Fruit fly (Drosophila melanogaster) whole organism, embryonic: Measurements from ENCODE around the gene Lcp65Ac.

Experiments used
- Antp ChIP-seq: fragments of 200-800 bp; sonication (Bioruptor generic); optimal IDR thresholded peaks from 3 replicates; lab custom pipeline; 2016; ENCODE audit warnings: missing biosample characterization, missing genetic modification characterization
- BEAF-32 ChIP-seq: fragments of 200-800 bp; sonication (Bioruptor generic); optimal IDR thresholded peaks from 3 replicates; lab custom pipeline; 2017; ENCODE audit warnings: missing biosample characterization, missing genetic modification characterization, mild to moderate bottlenecking, moderate library complexity, missing genetic modification reagents
- CG10209 ChIP-seq: fragments of 200-800 bp; sonication (Bioruptor generic); optimal IDR thresholded peaks from 3 replicates; lab custom pipeline; 2017; ENCODE audit warnings: missing biosample characterization, mild to moderate bottlenecking, missing genetic modification characterization, missing genetic modification reagents
- CG10431 ChIP-seq: fragments of 200-800 bp; sonication (Bioruptor generic); optimal IDR thresholded peaks from 3 replicates; lab custom pipeline; 2018; ENCODE audit warnings: missing biosample characterization, mild to moderate bottlenecking, missing genetic modification characterization
- CG15011 ChIP-seq: fragments of 200-800 bp; sonication (Bioruptor generic); optimal IDR thresholded peaks from 3 replicates; lab custom pipeline; 2018; ENCODE audit warnings: missing biosample characterization, mild to moderate bottlenecking, missing genetic modification characterization
- CG17612 ChIP-seq: fragments of 200-800 bp; sonication (Bioruptor generic); IDR thresholded peaks from 2 replicates; pipeline ENCODE4 v1.3.6; 2022; ENCODE audit warnings: missing biosample characterization, missing genetic modification characterization
- CG18476 ChIP-seq: fragments of 200-800 bp; sonication (Bioruptor generic); optimal IDR thresholded peaks from 2 replicates; lab custom pipeline; 2016; ENCODE audit warnings: missing biosample characterization, mild to moderate bottlenecking, missing genetic modification characterization
- CG2712 ChIP-seq: fragments of 200-800 bp; optimal IDR thresholded peaks from 3 replicates; lab custom pipeline; 2019; ENCODE audit warnings: missing biosample characterization, mild to moderate bottlenecking, missing genetic modification characterization, moderate library complexity
- CG32532 ChIP-seq: fragments of 200-800 bp; sonication (Bioruptor generic); IDR thresholded peaks from 2 replicates; pipeline ENCODE4 v1.3.6; 2022; ENCODE audit warnings: missing biosample characterization, missing genetic modification characterization
- CG33557 ChIP-seq: fragments of 200-800 bp; sonication (Bioruptor generic); optimal IDR thresholded peaks from 2 replicates; lab custom pipeline; 2019; ENCODE audit warnings: missing biosample characterization, mild to moderate bottlenecking, missing genetic modification characterization, moderate library complexity
- CG3407 ChIP-seq: fragments of 200-800 bp; sonication (Bioruptor generic); optimal IDR thresholded peaks from 2 replicates; lab custom pipeline; 2018; ENCODE audit warnings: missing biosample characterization, mild to moderate bottlenecking, missing genetic modification characterization
- CG4282 ChIP-seq: fragments of 200-800 bp; sonication (Bioruptor generic); optimal IDR thresholded peaks from 2 replicates; lab custom pipeline; 2016; ENCODE audit warnings: missing biosample characterization, missing genetic modification characterization
- CG5180 ChIP-seq: fragments of 200-800 bp; sonication (Bioruptor generic); optimal IDR thresholded peaks from 3 replicates; lab custom pipeline; 2017; ENCODE audit warnings: missing biosample characterization, missing genetic modification characterization, mild to moderate bottlenecking, moderate library complexity, missing genetic modification reagents
- CG6765 ChIP-seq: fragments of 200-800 bp; sonication (Bioruptor generic); optimal IDR thresholded peaks from 3 replicates; lab custom pipeline; 2017; ENCODE audit warnings: missing biosample characterization, mild to moderate bottlenecking, missing genetic modification characterization
- CG7271 ChIP-seq: fragments of 200-800 bp; sonication (Bioruptor generic); optimal IDR thresholded peaks from 2 replicates; lab custom pipeline; 2018; ENCODE audit warnings: missing biosample characterization, mild to moderate bottlenecking, missing genetic modification characterization, moderate library complexity
- CG7839 ChIP-seq: fragments of 200-800 bp; sonication (Bioruptor generic); optimal IDR thresholded peaks from 3 replicates; lab custom pipeline; 2018; ENCODE audit warnings: missing biosample characterization, mild to moderate bottlenecking, missing genetic modification characterization, moderate library complexity
- CG8478 ChIP-seq: fragments of >200 bp; optimal IDR thresholded peaks from 2 replicates; lab custom pipeline; 2018
- D19A ChIP-seq: fragments of 200-800 bp; optimal IDR thresholded peaks from 3 replicates; lab custom pipeline; 2019; ENCODE audit warnings: missing biosample characterization, mild to moderate bottlenecking, missing genetic modification characterization, moderate library complexity
- E2f2 ChIP-seq: fragments of 200-800 bp; sonication (Bioruptor generic); IDR thresholded peaks from 2 replicates; pipeline ENCODE4 v1.3.6; 2022; ENCODE audit warnings: missing biosample characterization, missing genetic modification characterization
- Eip74EF ChIP-seq, 2 experiments: fragments of 200-800 bp in 1 of 2; fragments of >200 bp in 1 of 2; sonication (Bioruptor generic) in 1 of 2; optimal IDR thresholded peaks; 2 replicates each; lab custom pipeline; 2017 to 2019; ENCODE audit warnings: missing biosample characterization in 2 of 2, missing genetic modification characterization in 2 of 2, mild to moderate bottlenecking in 1 of 2, moderate library complexity in 1 of 2
- H2.0 ChIP-seq: fragments of 200-800 bp; sonication (Bioruptor generic); IDR thresholded peaks from 2 replicates; pipeline ENCODE4 v1.3.6; 2022; ENCODE audit warnings: missing biosample characterization, missing genetic modification characterization
- HLH4C ChIP-seq: fragments of 200-800 bp; sonication (Bioruptor generic); IDR thresholded peaks from 3 replicates; pipeline ENCODE4 v1.3.6; 2022; ENCODE audit warnings: missing biosample characterization, missing genetic modification characterization; ENCODE audit not compliant: partially characterized antibody
- Hand ChIP-seq: fragments of 200-800 bp; sonication (Bioruptor generic); optimal IDR thresholded peaks from 2 replicates; lab custom pipeline; 2017; ENCODE audit warnings: mild to moderate bottlenecking, missing biosample characterization, missing genetic modification reagents, missing genetic modification characterization
- HmgD ChIP-seq: fragments of 200-800 bp; sonication (Bioruptor generic); optimal IDR thresholded peaks from 3 replicates; lab custom pipeline; 2016; ENCODE audit warnings: missing biosample characterization, missing genetic modification characterization
- MTF-1 ChIP-seq: fragments of 200-800 bp; sonication (Bioruptor generic); optimal IDR thresholded peaks from 2 replicates; lab custom pipeline; 2018; ENCODE audit warnings: missing biosample characterization, mild to moderate bottlenecking, missing genetic modification characterization, borderline replicate concordance
- Mad ChIP-seq: fragments of 200-800 bp; sonication (Bioruptor generic); optimal IDR thresholded peaks from 2 replicates; lab custom pipeline; 2016; ENCODE audit warnings: missing biosample characterization, missing genetic modification characterization
- Mes4 ChIP-seq: fragments of 200-800 bp; sonication (Bioruptor generic); optimal IDR thresholded peaks from 2 replicates; lab custom pipeline; 2016; ENCODE audit warnings: missing biosample characterization, missing genetic modification characterization
- Mrtf ChIP-seq: fragments of 200-800 bp; sonication (Bioruptor generic); IDR thresholded peaks from 3 replicates; pipeline ENCODE4 v1.3.6; 2022; ENCODE audit warnings: missing biosample characterization, missing genetic modification characterization
- Myb ChIP-seq: fragments of 200-800 bp; sonication (Bioruptor generic); optimal IDR thresholded peaks from 2 replicates; lab custom pipeline; 2016; ENCODE audit warnings: missing biosample characterization, missing genetic modification characterization
- Sox100B ChIP-seq: fragments of 200-800 bp; sonication (Bioruptor generic); optimal IDR thresholded peaks from 3 replicates; lab custom pipeline; 2018; ENCODE audit warnings: missing biosample characterization, mild to moderate bottlenecking, missing genetic modification characterization
- TFAM ChIP-seq: fragments of 200-800 bp; sonication (Bioruptor generic); optimal IDR thresholded peaks from 2 replicates; lab custom pipeline; 2017; ENCODE audit warnings: missing biosample characterization, missing genetic modification characterization, inconsistent platforms
- Xrp1 ChIP-seq: fragments of 200-800 bp; sonication (Bioruptor generic); IDR thresholded peaks from 2 replicates; pipeline ENCODE4 v1.3.6; 2022; ENCODE audit warnings: missing biosample characterization, missing genetic modification characterization
- cas ChIP-seq: fragments of 200-800 bp; sonication (Bioruptor generic); IDR thresholded peaks from 2 replicates; pipeline ENCODE4 v1.3.6; 2022; ENCODE audit warnings: missing biosample characterization, missing genetic modification characterization
- ci ChIP-seq: fragments of 200-800 bp; sonication (Bioruptor generic); IDR thresholded peaks from 3 replicates; pipeline ENCODE4 v1.3.6; 2022; ENCODE audit warnings: missing biosample characterization, missing genetic modification characterization
- corto ChIP-seq: fragments of 200-800 bp; sonication (Bioruptor generic); optimal IDR thresholded peaks from 2 replicates; lab custom pipeline; 2016; ENCODE audit warnings: missing biosample characterization, mild to moderate bottlenecking, missing genetic modification characterization, moderate library complexity
- croc ChIP-seq: fragments of 200-800 bp; sonication (Bioruptor generic); conservative IDR thresholded peaks from 3 replicates; pipeline ENCODE4 v1.3.6; 2022; ENCODE audit warnings: missing biosample characterization, missing genetic modification characterization
- disco-r ChIP-seq: fragments of 200-800 bp; sonication (Bioruptor generic); optimal IDR thresholded peaks from 2 replicates; lab custom pipeline; 2016; ENCODE audit warnings: missing biosample characterization, missing genetic modification characterization
- dysf ChIP-seq: fragments of 200-800 bp; sonication (Bioruptor generic); IDR thresholded peaks from 3 replicates; pipeline ENCODE4 v1.3.6; 2022; ENCODE audit warnings: missing biosample characterization, missing genetic modification characterization
- fd96Cb ChIP-seq: fragments of 200-800 bp; sonication (Bioruptor generic); optimal IDR thresholded peaks from 2 replicates; lab custom pipeline; 2018; ENCODE audit warnings: missing biosample characterization, mild to moderate bottlenecking, missing genetic modification characterization, moderate library complexity
- gfzf ChIP-seq: fragments of 200-800 bp; sonication (Bioruptor generic); optimal IDR thresholded peaks from 2 replicates; lab custom pipeline; 2016; ENCODE audit warnings: missing biosample characterization, mild to moderate bottlenecking, missing genetic modification characterization, moderate library complexity
- ham ChIP-seq: fragments of 200-800 bp; sonication (Bioruptor generic); IDR thresholded peaks from 2 replicates; pipeline ENCODE4 v1.3.6; 2022; ENCODE audit warnings: missing biosample characterization, missing genetic modification characterization
- knrl ChIP-seq: fragments of 200-800 bp; sonication (Bioruptor generic); IDR thresholded peaks from 3 replicates; pipeline ENCODE4 v1.3.6; 2022; ENCODE audit warnings: missing biosample characterization, missing genetic modification characterization; ENCODE audit not compliant: partially characterized antibody
- lola ChIP-seq, 3 experiments: fragments of >200 bp in 2 of 3; fragments of 200-800 bp in 1 of 3; sonication (Bioruptor generic) in 1 of 3; optimal IDR thresholded peaks; 2 replicates each; lab custom pipeline; 2017 to 2019; ENCODE audit warnings: missing biosample characterization in 3 of 3, missing genetic modification characterization in 3 of 3, mild to moderate bottlenecking in 1 of 3, moderate library complexity in 1 of 3
- nmo ChIP-seq: fragments of 200-800 bp; sonication (Bioruptor generic); optimal IDR thresholded peaks from 2 replicates; lab custom pipeline; 2018; ENCODE audit warnings: missing biosample characterization, mild to moderate bottlenecking, missing genetic modification characterization, moderate library complexity
- pfk ChIP-seq: fragments of 200-800 bp; sonication (Bioruptor generic); optimal IDR thresholded peaks from 2 replicates; lab custom pipeline; 2018; ENCODE audit warnings: missing biosample characterization, mild to moderate bottlenecking, missing genetic modification characterization, moderate library complexity
- sima ChIP-seq: fragments of 200-800 bp; sonication (Bioruptor generic); optimal IDR thresholded peaks from 2 replicates; lab custom pipeline; 2016; ENCODE audit warnings: missing biosample characterization, missing genetic modification characterization
- sug ChIP-seq: fragments of 200-800 bp; optimal IDR thresholded peaks from 2 replicates; lab custom pipeline; 2019; ENCODE audit warnings: missing biosample characterization, mild to moderate bottlenecking, missing genetic modification characterization, moderate library complexity
- tna ChIP-seq: fragments of 200-800 bp; sonication (Bioruptor generic); IDR thresholded peaks from 2 replicates; pipeline ENCODE4 v1.3.6; 2022; ENCODE audit warnings: missing biosample characterization, missing genetic modification characterization; ENCODE audit not compliant: partially characterized antibody
- ttk ChIP-seq: fragments of 200-800 bp; sonication (Bioruptor generic); IDR thresholded peaks from 2 replicates; pipeline ENCODE4 v2.1.2; 2022; ENCODE audit warnings: missing biosample characterization, missing genetic modification characterization

The Lcp65Ac gene

DNA sequence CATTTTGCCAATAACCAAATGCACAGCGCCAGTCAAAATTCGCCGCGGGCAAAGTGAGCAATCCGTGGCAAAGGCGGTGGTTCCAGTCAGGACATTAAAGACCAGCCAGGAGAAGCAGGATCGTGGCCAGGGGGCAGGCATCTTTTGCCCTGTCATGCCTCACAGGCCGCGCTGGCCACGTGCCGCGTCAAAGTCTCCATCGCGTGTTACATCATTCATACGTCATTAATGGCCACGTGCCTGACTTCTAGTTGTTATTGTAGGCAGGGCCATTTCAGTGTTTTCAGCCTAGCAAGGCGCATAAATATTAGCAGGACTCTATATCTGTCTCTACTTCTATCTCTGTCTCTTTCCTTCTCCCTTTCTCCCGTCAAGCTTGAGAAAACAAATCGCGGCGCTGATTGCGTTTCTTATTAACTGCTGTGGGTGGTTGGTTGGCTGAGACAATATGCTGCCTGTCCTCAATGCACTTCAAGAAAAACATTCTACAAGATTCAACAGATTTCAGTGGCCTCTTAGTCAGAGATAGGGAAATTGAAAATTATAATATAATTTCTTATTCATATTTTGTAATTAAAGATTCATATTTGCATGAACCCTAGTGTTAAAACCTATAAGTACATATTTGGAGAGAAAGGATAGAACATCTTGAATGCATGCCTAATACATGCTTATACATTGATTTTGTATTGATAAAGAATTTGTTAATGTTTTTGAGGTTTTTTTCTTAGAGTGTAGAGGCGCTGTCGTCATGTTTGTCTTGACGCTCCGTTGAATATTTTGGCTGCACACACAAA is 36.2 kb upstream of the Lcp65Ac start (continued):
- TF ChIP-seq corto (GFP tag; lab: Kevin White, UChicago) = no peak
- peak; percentile 60 for TF ChIP-seq CG2712 (tag; lab: Kevin White, UChicago)
- TF ChIP-seq ci (GFP tag; lab: Robert Waterston, UW) = no peak
- TF ChIP-seq sima (GFP tag; lab: Kevin White, UChicago) = no peak
- no peak for TF ChIP-seq CG7271 (tag; lab: Kevin White, UChicago)
- TF ChIP-seq E2f2 (GFP tag; lab: Robert Waterston, UW) = no peak
- TF ChIP-seq Sox100B = peak; percentile 44
- TF ChIP-seq disco-r (GFP tag; lab: Kevin White, UChicago) = no peak
- TF ChIP-seq Eip74EF (GFP tag; optimal IDR thresholded peaks at IDR 0.05; lab: Kevin White, UChicago) = no peak
- no peak for TF ChIP-seq MTF-1 (GFP tag; lab: Kevin White, UChicago)
- TF ChIP-seq gfzf = no peak
- TF ChIP-seq croc (GFP tag; lab: Robert Waterston, UW) = no peak
- no peak for TF ChIP-seq Xrp1 (GFP tag; lab: Robert Waterston, UW)
- TF ChIP-seq dysf (GFP tag; lab: Robert Waterston, UW) = no peak
- peak; percentile 23 for TF ChIP-seq nmo (GFP tag; lab: Kevin White, UChicago)
- no peak for TF ChIP-seq BEAF-32 (GFP tag; lab: Kevin White, UChicago)
- TF ChIP-seq CG3407 (GFP tag; lab: Kevin White, UChicago) = no peak
- TF ChIP-seq CG7839 (tag; lab: Kevin White, UChicago) = peak; percentile 19
- TF ChIP-seq TFAM = no peak
- TF ChIP-seq CG5180 (GFP tag; lab: Kevin White, UChicago) = no peak
- peak; percentile 19 for TF ChIP-seq fd96Cb (tag; lab: Kevin White, UChicago)
- TF ChIP-seq ham (GFP tag; lab: Robert Waterston, UW) = no peak
- no peak for TF ChIP-seq pfk (GFP tag; lab: Kevin White, UChicago)
- TF ChIP-seq CG4282 (GFP tag; lab: Kevin White, UChicago) = no peak
- TF ChIP-seq ttk (GFP tag; lab: Robert Waterston, UW) = no peak
- TF ChIP-seq CG17612 (GFP tag; lab: Robert Waterston, UW) = no peak
- TF ChIP-seq Mes4 (GFP tag; lab: Kevin White, UChicago) = no peak
- TF ChIP-seq lola (GFP tag; optimal IDR thresholded peaks at IDR 0.05; lab: Kevin White, UChicago) = peak in 1 of 3 experiments; percentile 45
- TF ChIP-seq CG6765 (GFP tag; lab: Kevin White, UChicago) = no peak
- no peak for TF ChIP-seq CG33557 (GFP tag; lab: Kevin White, UChicago)
- TF ChIP-seq sug (tag; lab: Kevin White, UChicago) = no peak
- TF ChIP-seq CG10431 (GFP tag; lab: Kevin White, UChicago) = no peak
- TF ChIP-seq cas = no peak
- TF ChIP-seq knrl (GFP tag; lab: Robert Waterston, UW) = no peak
- no peak for TF ChIP-seq Myb (GFP tag; lab: Kevin White, UChicago)
- no peak for TF ChIP-seq HmgD (GFP tag; lab: Kevin White, UChicago)
- TF ChIP-seq HLH4C = no peak
- no peak for TF ChIP-seq Hand (GFP tag; lab: Kevin White, UChicago)
- TF ChIP-seq CG15011 (GFP tag; lab: Kevin White, UChicago) = no peak
- TF ChIP-seq H2.0 (GFP tag; lab: Robert Waterston, UW) = no peak
- no peak for TF ChIP-seq CG32532 (GFP tag; lab: Robert Waterston, UW)
- no peak for TF ChIP-seq CG8478
- no peak for TF ChIP-seq tna (GFP tag; lab: Robert Waterston, UW)
- no peak for TF ChIP-seq CG18476 (GFP tag; lab: Kevin White, UChicago)
- no peak for TF ChIP-seq CG10209 (GFP tag; lab: Kevin White, UChicago)
- peak; percentile 45 for TF ChIP-seq D19A
- TF ChIP-seq Mrtf (GFP tag; lab: Robert Waterston, UW) = no peak
- TF ChIP-seq Mad (GFP tag; lab: Kevin White, UChicago) = no peak
- no peak for TF ChIP-seq Antp (GFP tag; lab: Kevin White, UChicago)
